Fruit fly (Drosophila melanogaster) whole organism, embryonic: ENCODE results near the gene CG7352.

Source experiments
- BtbVII ChIP-seq: fragments of 200-800 bp; sonication (Bioruptor generic); optimal IDR thresholded peaks from 3 replicates; lab custom pipeline; 2017; ENCODE audit warnings: missing biosample characterization, mild to moderate bottlenecking, missing genetic modification characterization
- CG10431 ChIP-seq: fragments of 200-800 bp; sonication (Bioruptor generic); optimal IDR thresholded peaks from 3 replicates; lab custom pipeline; 2018; ENCODE audit warnings: missing biosample characterization, mild to moderate bottlenecking, missing genetic modification characterization
- CG10543 ChIP-seq: fragments of 200-800 bp; sonication (Bioruptor generic); optimal IDR thresholded peaks from 3 replicates; lab custom pipeline; 2017; ENCODE audit warnings: missing biosample characterization, mild to moderate bottlenecking, missing genetic modification characterization, moderate library complexity
- CG10654 ChIP-seq: fragments of 200-800 bp; sonication (Bioruptor generic); optimal IDR thresholded peaks from 2 replicates; lab custom pipeline; 2016; ENCODE audit warnings: missing biosample characterization, missing genetic modification characterization
- CG10959 ChIP-seq: fragments of 200-800 bp; sonication (Bioruptor generic); IDR thresholded peaks from 2 replicates; pipeline ENCODE4 v1.3.6; 2022; ENCODE audit warnings: missing biosample characterization, missing genetic modification characterization
- CG12071 ChIP-seq: fragments of 200-800 bp; sonication (Bioruptor generic); optimal IDR thresholded peaks from 3 replicates; lab custom pipeline; 2018; ENCODE audit warnings: missing biosample characterization, mild to moderate bottlenecking, missing genetic modification characterization
- CG12219 ChIP-seq: fragments of 200-800 bp; sonication (Bioruptor generic); optimal IDR thresholded peaks from 3 replicates; lab custom pipeline; 2018; ENCODE audit warnings: missing biosample characterization, mild to moderate bottlenecking, missing genetic modification characterization
- CG12299 ChIP-seq: fragments of 200-800 bp; sonication (Bioruptor generic); optimal IDR thresholded peaks from 2 replicates; lab custom pipeline; 2018; ENCODE audit warnings: missing biosample characterization, mild to moderate bottlenecking, missing genetic modification characterization
- CG13296 ChIP-seq: fragments of 200-800 bp; sonication (Bioruptor generic); optimal IDR thresholded peaks from 3 replicates; lab custom pipeline; 2018; ENCODE audit warnings: missing biosample characterization, mild to moderate bottlenecking, missing genetic modification characterization
- CG14014 ChIP-seq: fragments of 200-800 bp; sonication (Bioruptor generic); IDR thresholded peaks from 2 replicates; pipeline ENCODE4 v1.3.6; 2022; ENCODE audit warnings: missing biosample characterization, missing genetic modification characterization
- CG17186 ChIP-seq: fragments of 200-800 bp; sonication (Bioruptor generic); optimal IDR thresholded peaks from 3 replicates; lab custom pipeline; 2017; ENCODE audit warnings: missing biosample characterization, missing genetic modification reagents, missing genetic modification characterization
- CG17385 ChIP-seq: fragments of 200-800 bp; sonication (Bioruptor generic); optimal IDR thresholded peaks from 3 replicates; lab custom pipeline; 2018; ENCODE audit warnings: missing biosample characterization, mild to moderate bottlenecking, missing genetic modification characterization
- CG2129 ChIP-seq: fragments of 200-800 bp; sonication (Bioruptor generic); IDR thresholded peaks from 2 replicates; pipeline ENCODE4 v1.3.6; 2022; ENCODE audit warnings: missing biosample characterization, missing genetic modification characterization; ENCODE audit not compliant: partially characterized antibody
- CG2875 ChIP-seq: fragments of 200-800 bp; sonication (Bioruptor generic); optimal IDR thresholded peaks from 2 replicates; lab custom pipeline; 2017; ENCODE audit warnings: missing biosample characterization, mild to moderate bottlenecking, missing genetic modification characterization, missing genetic modification reagents
- CG31441 ChIP-seq: fragments of 200-800 bp; sonication (Bioruptor generic); IDR thresholded peaks from 2 replicates; pipeline ENCODE4 v1.3.6; 2022; ENCODE audit warnings: missing biosample characterization, missing genetic modification characterization
- CG6854 ChIP-seq: fragments of 200-800 bp; sonication (Bioruptor generic); optimal IDR thresholded peaks from 3 replicates; lab custom pipeline; 2017; ENCODE audit warnings: missing biosample characterization, mild to moderate bottlenecking, missing genetic modification characterization
- D19A ChIP-seq: fragments of 200-800 bp; optimal IDR thresholded peaks from 3 replicates; lab custom pipeline; 2019; ENCODE audit warnings: missing biosample characterization, mild to moderate bottlenecking, missing genetic modification characterization, moderate library complexity
- Dip3 ChIP-seq: fragments of 200-800 bp; sonication (Bioruptor generic); optimal IDR thresholded peaks from 3 replicates; lab custom pipeline; 2016; ENCODE audit warnings: missing biosample characterization, missing genetic modification characterization
- Dll ChIP-seq: fragments of 200-800 bp; sonication (Bioruptor generic); IDR thresholded peaks from 4 replicates; pipeline ENCODE4 v1.3.6; 2022; ENCODE audit warnings: missing biosample characterization, missing genetic modification characterization; ENCODE audit not compliant: partially characterized antibody
- Doc2 ChIP-seq: fragments of 200-800 bp; sonication (Bioruptor generic); IDR thresholded peaks from 2 replicates; pipeline ENCODE4 v1.3.6; 2022; ENCODE audit warnings: missing biosample characterization, missing genetic modification characterization
- Eip74EF ChIP-seq, 2 experiments: fragments of 200-800 bp in 1 of 2; fragments of >200 bp in 1 of 2; sonication (Bioruptor generic) in 1 of 2; optimal IDR thresholded peaks; 2 replicates each; lab custom pipeline; 2017 to 2019; ENCODE audit warnings: missing biosample characterization in 2 of 2, missing genetic modification characterization in 2 of 2, mild to moderate bottlenecking in 1 of 2, moderate library complexity in 1 of 2
- HmgD ChIP-seq: fragments of 200-800 bp; sonication (Bioruptor generic); optimal IDR thresholded peaks from 3 replicates; lab custom pipeline; 2016; ENCODE audit warnings: missing biosample characterization, missing genetic modification characterization
- Hmr ChIP-seq: fragments of 200-800 bp; sonication (Bioruptor generic); optimal IDR thresholded peaks from 3 replicates; lab custom pipeline; 2017; ENCODE audit warnings: mild to moderate bottlenecking, missing biosample characterization, missing genetic modification reagents, missing genetic modification characterization
- Hr3 ChIP-seq: fragments of 200-800 bp; sonication (Bioruptor generic); optimal IDR thresholded peaks from 3 replicates; lab custom pipeline; 2016; ENCODE audit warnings: missing biosample characterization, missing genetic modification characterization
- Ravus ChIP-seq: fragments of 200-800 bp; sonication (Bioruptor generic); IDR thresholded peaks from 2 replicates; pipeline ENCODE4 v1.3.6; 2022; ENCODE audit warnings: missing biosample characterization, missing genetic modification characterization
- Ssrp ChIP-seq: fragments of 200-800 bp; sonication (Bioruptor generic); optimal IDR thresholded peaks from 2 replicates; lab custom pipeline; 2018; ENCODE audit warnings: missing biosample characterization, mild to moderate bottlenecking, missing genetic modification characterization, moderate library complexity
- Stat92E ChIP-seq, 3 experiments: fragments of >200 bp in 2 of 3; fragments of 200-800 bp in 1 of 3; sonication (Bioruptor generic) in 1 of 3; optimal IDR thresholded peaks; 2 replicates each; lab custom pipeline; 2017 to 2019; ENCODE audit warnings: missing biosample characterization in 3 of 3, missing genetic modification characterization in 3 of 3, mild to moderate bottlenecking in 1 of 3, moderate library complexity in 1 of 3
- ato ChIP-seq: fragments of 200-800 bp; sonication (Bioruptor generic); IDR thresholded peaks from 2 replicates; pipeline ENCODE4 v1.3.6; 2022; ENCODE audit warnings: missing biosample characterization, missing genetic modification characterization; ENCODE audit not compliant: partially characterized antibody
- cg ChIP-seq: fragments of 200-800 bp; sonication (Bioruptor generic); optimal IDR thresholded peaks from 3 replicates; lab custom pipeline; 2019; ENCODE audit warnings: missing biosample characterization, mild to moderate bottlenecking, missing genetic modification characterization, moderate library complexity
- dati ChIP-seq: fragments of 200-800 bp; sonication (Bioruptor generic); IDR thresholded peaks from 2 replicates; pipeline ENCODE4 v1.3.6; 2022; ENCODE audit warnings: missing biosample characterization, missing genetic modification characterization
- gcm ChIP-seq: fragments of 200-800 bp; sonication (Bioruptor generic); optimal IDR thresholded peaks from 2 replicates; lab custom pipeline; 2019; ENCODE audit warnings: missing biosample characterization, mild to moderate bottlenecking, missing genetic modification characterization, moderate library complexity
- ham ChIP-seq: fragments of 200-800 bp; sonication (Bioruptor generic); IDR thresholded peaks from 2 replicates; pipeline ENCODE4 v1.3.6; 2022; ENCODE audit warnings: missing biosample characterization, missing genetic modification characterization
- hkb ChIP-seq, 2 experiments: fragments of 200-800 bp in 1 of 2; fragments of >200 bp in 1 of 2; sonication (Bioruptor generic) in 1 of 2; IDR thresholded peaks in 1 of 2; optimal IDR thresholded peaks in 1 of 2; 2 replicates each; pipeline versions ENCODE4 v1.3.6 to Lab custom; 2017 to 2022; ENCODE audit warnings: missing biosample characterization in 1 of 2, missing genetic modification characterization in 1 of 2
- jumu ChIP-seq: fragments of 200-800 bp; sonication (Bioruptor generic); optimal IDR thresholded peaks from 3 replicates; lab custom pipeline; 2016; ENCODE audit warnings: missing biosample characterization, missing genetic modification characterization
- kah ChIP-seq: fragments of 200-800 bp; sonication (Bioruptor generic); optimal IDR thresholded peaks from 2 replicates; lab custom pipeline; 2018; ENCODE audit warnings: missing biosample characterization, mild to moderate bottlenecking, missing genetic modification characterization
- kay ChIP-seq: fragments of 200-800 bp; sonication (Bioruptor generic); optimal IDR thresholded peaks from 2 replicates; lab custom pipeline; 2016; ENCODE audit warnings: missing biosample characterization, missing genetic modification characterization
- maf-S ChIP-seq: fragments of 200-800 bp; sonication (Bioruptor generic); optimal IDR thresholded peaks from 2 replicates; lab custom pipeline; 2016; ENCODE audit warnings: missing biosample characterization, missing genetic modification characterization
- mam ChIP-seq: fragments of 200-800 bp; sonication (Bioruptor generic); optimal IDR thresholded peaks from 3 replicates; lab custom pipeline; 2016; ENCODE audit warnings: missing biosample characterization, missing genetic modification characterization
- mld ChIP-seq: fragments of 200-800 bp; sonication (Bioruptor generic); IDR thresholded peaks from 3 replicates; pipeline ENCODE4 v1.3.6; 2022; ENCODE audit warnings: missing biosample characterization, missing genetic modification characterization; ENCODE audit not compliant: partially characterized antibody
- oc ChIP-seq: fragments of 200-800 bp; sonication (Bioruptor generic); optimal IDR thresholded peaks from 2 replicates; lab custom pipeline; 2018; ENCODE audit warnings: missing biosample characterization, mild to moderate bottlenecking, missing genetic modification characterization, moderate library complexity
- ranshi ChIP-seq: fragments of 200-800 bp; sonication (Bioruptor generic); IDR thresholded peaks from 2 replicates; pipeline ENCODE4 v1.3.6; 2022; ENCODE audit warnings: missing biosample characterization, missing genetic modification characterization
- shn ChIP-seq: fragments of 200-800 bp; sonication (Bioruptor generic); optimal IDR thresholded peaks from 3 replicates; lab custom pipeline; 2016; ENCODE audit warnings: missing biosample characterization, missing genetic modification characterization
- sima ChIP-seq: fragments of 200-800 bp; sonication (Bioruptor generic); optimal IDR thresholded peaks from 2 replicates; lab custom pipeline; 2016; ENCODE audit warnings: missing biosample characterization, missing genetic modification characterization
- slou ChIP-seq: fragments of 200-800 bp; sonication (Bioruptor generic); optimal IDR thresholded peaks from 3 replicates; lab custom pipeline; 2016; ENCODE audit warnings: missing biosample characterization, missing genetic modification characterization
- tin ChIP-seq: fragments of 200-800 bp; sonication (Bioruptor generic); optimal IDR thresholded peaks from 3 replicates; lab custom pipeline; 2016; ENCODE audit warnings: missing biosample characterization, missing genetic modification characterization
- wek ChIP-seq: fragments of 200-800 bp; sonication (Bioruptor generic); optimal IDR thresholded peaks from 3 replicates; lab custom pipeline; 2018; ENCODE audit warnings: missing biosample characterization, mild to moderate bottlenecking, missing genetic modification characterization, moderate library complexity
- zen2 ChIP-seq: fragments of 200-800 bp; sonication (Bioruptor generic); IDR thresholded peaks from 3 replicates; pipeline ENCODE4 v1.3.6; 2022; ENCODE audit warnings: missing biosample characterization, missing genetic modification characterization; ENCODE audit not compliant: partially characterized antibody

Gene CG7352

dm6 chr3R:8333768-8334470 lies 13.5 kb upstream of the CG7352 start, which contains the start of gene Poxm (continued):
- peak in 1 of 3 experiments; percentile 88 for TF ChIP-seq Stat92E (GFP tag; optimal IDR thresholded peaks at IDR 0.05; lab: Kevin White, UChicago)
- TF ChIP-seq gcm (GFP tag; lab: Kevin White, UChicago) = peak; percentile 86
- no peak for TF ChIP-seq zen2 (GFP tag; lab: Robert Waterston, UW)
- peak; percentile 87 for TF ChIP-seq CG10654 (GFP tag; lab: Kevin White, UChicago)
- TF ChIP-seq kah (GFP tag; lab: Kevin White, UChicago) = peak; percentile 77
- peak; percentile 6 for TF ChIP-seq HmgD (GFP tag; lab: Kevin White, UChicago)
- peak; percentile 87 for TF ChIP-seq CG10959 (GFP tag; lab: Robert Waterston, UW)
- TF ChIP-seq hkb (optimal IDR thresholded peaks at IDR 0.05; lab: Kevin White, UChicago) = no peak
- TF ChIP-seq hkb (GFP tag; IDR thresholded peaks at IDR 0.05; lab: Robert Waterston, UW) = peak; percentile 83
- TF ChIP-seq CG10543 (GFP tag; lab: Kevin White, UChicago) = peak; percentile 85
- no peak for TF ChIP-seq sima (GFP tag; lab: Kevin White, UChicago)
- TF ChIP-seq shn = peak; percentile 8
- TF ChIP-seq D19A (tag; lab: Kevin White, UChicago) = peak; percentile 89
- TF ChIP-seq tin = peak; percentile 89
- TF ChIP-seq Eip74EF (GFP tag; optimal IDR thresholded peaks at IDR 0.05; lab: Kevin White, UChicago) = peak in 1 of 2 experiments; percentile 89
- TF ChIP-seq wek = no peak
- peak; percentile 71 for TF ChIP-seq jumu (GFP tag; lab: Kevin White, UChicago)
- TF ChIP-seq CG13296 (GFP tag; lab: Kevin White, UChicago) = peak; percentile 80
- peak; percentile 82; the same call in 1 of the 2 replicates for TF ChIP-seq CG14014 (GFP tag; lab: Robert Waterston, UW)
- peak; percentile 96 for TF ChIP-seq Ssrp (tag; lab: Kevin White, UChicago)
- TF ChIP-seq ato (GFP tag; lab: Robert Waterston, UW) = no peak
- TF ChIP-seq Dip3 = peak; percentile 19
- TF ChIP-seq mld (GFP tag; lab: Robert Waterston, UW) = 0 out of 3 replicates have a peak, but pooled peaks have one; percentile 49
- TF ChIP-seq mam (GFP tag; lab: Kevin White, UChicago) = peak; percentile 60
- peak; percentile 49 for TF ChIP-seq CG17186 (GFP tag; lab: Kevin White, UChicago)
- peak; percentile 70 for TF ChIP-seq CG6854 (GFP tag; lab: Kevin White, UChicago)
- TF ChIP-seq ham (GFP tag; lab: Robert Waterston, UW) = 0 out of 2 replicates have a peak, but pooled peaks have one; percentile 30
- TF ChIP-seq CG12071 (GFP tag; lab: Kevin White, UChicago) = peak; percentile 23
- TF ChIP-seq BtbVII = peak; percentile 82
- peak; percentile 67; the same call in 1 of the 2 replicates for TF ChIP-seq Doc2 (GFP tag; lab: Robert Waterston, UW)
- peak; percentile 21 for TF ChIP-seq maf-S (GFP tag; lab: Kevin White, UChicago)
- TF ChIP-seq Hr3 (GFP tag; lab: Kevin White, UChicago) = peak; percentile 94
- TF ChIP-seq CG12219 (GFP tag; lab: Kevin White, UChicago) = peak; percentile 57
- TF ChIP-seq ranshi (GFP tag; lab: Robert Waterston, UW) = peak; percentile 81; the same call in 1 of the 2 replicates
- TF ChIP-seq Dll (GFP tag; lab: Robert Waterston, UW) = no peak
- TF ChIP-seq oc (tag; lab: Kevin White, UChicago) = peak; percentile 78
- peak; percentile 82 for TF ChIP-seq Hmr (GFP tag; lab: Kevin White, UChicago)
- TF ChIP-seq CG10431 (GFP tag; lab: Kevin White, UChicago) = peak; percentile 73
- peak; percentile 99 for TF ChIP-seq cg (GFP tag; lab: Kevin White, UChicago)
- 0 out of 2 replicates have a peak, but pooled peaks have one; percentile 28 for TF ChIP-seq dati (GFP tag; lab: Robert Waterston, UW)
- peak; percentile 74 for TF ChIP-seq CG12299 (tag; lab: Kevin White, UChicago)
- TF ChIP-seq CG2875 (GFP tag; lab: Kevin White, UChicago) = peak; percentile 85
- peak; percentile 95 for TF ChIP-seq CG31441 (GFP tag; lab: Robert Waterston, UW)
- TF ChIP-seq kay (GFP tag; lab: Kevin White, UChicago) = peak; percentile 74
- TF ChIP-seq CG17385 (GFP tag; lab: Kevin White, UChicago) = peak; percentile 82
- TF ChIP-seq CG2129 (GFP tag; lab: Robert Waterston, UW) = no peak
- TF ChIP-seq slou (GFP tag; lab: Kevin White, UChicago) = peak; percentile 61
- peak; percentile 59 for TF ChIP-seq Ravus (GFP tag; lab: Robert Waterston, UW)
